Worm (Caenorhabditis elegans): ENCODE measurements around the gene ZK370.4.

ZK370.4 gene

ce11 chrIII:8685590-8686240 is 45.5 kb downstream of the ZK370.4 start (continued):
- TF ChIP-seq atf-7 (tag; optimal IDR thresholded peaks at IDR 0.05) (peak; percentile 70), F37B4.10 (GFP tag; IDR thresholded peaks at IDR 0.05) (0 out of 2 replicates have a peak, but pooled peaks have one; percentile 65), ztf-25 (GFP tag; IDR thresholded peaks at IDR 0.05) (no peak), F55B11.4 (tag; optimal IDR thresholded peaks at IDR 0.05; ENCODE audit: borderline replicate concordance, insufficient read depth) (no peak), lin-26 (GFP tag; IDR thresholded peaks at IDR 0.05) (no peak), nfyb-1 (GFP tag; IDR thresholded peaks at IDR 0.05) (peak; percentile 80), gei-17 (GFP tag; optimal IDR thresholded peaks at IDR 0.05) (no peak), unc-62 (GFP tag; optimal IDR thresholded peaks at IDR 0.05) (no peak), lsy-27 (tag; optimal IDR thresholded peaks at IDR 0.05; ENCODE audit: borderline replicate concordance, insufficient read depth) (no peak), F49E8.2 (tag; optimal IDR thresholded peaks at IDR 0.05; ENCODE audit: insufficient read depth) (no peak), rec-8 (tag; optimal IDR thresholded peaks at IDR 0.05) (no peak), mel-28 (tag; optimal IDR thresholded peaks at IDR 0.05; ENCODE audit: borderline replicate concordance) (no peak), aptf-2 (GFP tag; conservative IDR thresholded peaks at IDR 0.05) (no peak), nhr-120 (GFP tag; IDR thresholded peaks at IDR 0.05) (0 out of 2 replicates have a peak, but pooled peaks have one; percentile 16), hmg-1.2 (GFP tag; IDR thresholded peaks at IDR 0.05) (peak; percentile 26; the same call in 1 of the 2 replicates), sea-2 (GFP tag; IDR thresholded peaks at IDR 0.05) (no peak), athp-1 (tag; optimal IDR thresholded peaks at IDR 0.05) (peak; percentile 34)

- TF ChIP-seq egrh-3 (GFP tag; IDR thresholded peaks at IDR 0.05) = no peak
- no peak for TF ChIP-seq lsy-27 (tag; optimal IDR thresholded peaks at IDR 0.05; ENCODE audit: borderline replicate concordance, insufficient read depth)
- peak; percentile 35; the same call in 1 of the 2 replicates for TF ChIP-seq hmg-1.2 (GFP tag; IDR thresholded peaks at IDR 0.05)
- TF ChIP-seq F22D6.2 (tag; optimal IDR thresholded peaks at IDR 0.05) = no peak
- no peak for TF ChIP-seq lin-26 (GFP tag; IDR thresholded peaks at IDR 0.05)
- no peak for TF ChIP-seq pha-4 (tag; optimal IDR thresholded peaks at IDR 0.05)
Observed at ce11 chrIII:8684421-8684820, 46.8 kb downstream of the ZK370.4 start, which contains the start of gene anmt-1. Gene anmt-1, plus strand, starts transcription at chrIII:8684808.

- TF ChIP-seq ceh-79 (tag; optimal IDR thresholded peaks at IDR 0.05) = no peak
- peak; percentile 47 for TF ChIP-seq mcd-1 (GFP tag; IDR thresholded peaks at IDR 0.05)
- no peak for TF ChIP-seq let-526 (GFP tag; IDR thresholded peaks at IDR 0.05)
- no peak for TF ChIP-seq gei-17 (GFP tag; optimal IDR thresholded peaks at IDR 0.05)
- no peak for TF ChIP-seq rcor-1 (GFP tag; IDR thresholded peaks at IDR 0.05)
- TF ChIP-seq egl-18 (GFP tag; IDR thresholded peaks at IDR 0.05) = no peak
- peak; percentile 1 for TF ChIP-seq snpc-1.1 (tag; optimal IDR thresholded peaks at IDR 0.05; ENCODE audit: insufficient read depth)
- TF ChIP-seq F33H1.4 (GFP tag; IDR thresholded peaks at IDR 0.05) = peak; percentile 75
- TF ChIP-seq Y95B8A.8 (GFP tag; IDR thresholded peaks at IDR 0.05) = 0 out of 2 replicates have a peak, but pooled peaks have one; percentile 29
- no peak for TF ChIP-seq atf-7 (tag; optimal IDR thresholded peaks at IDR 0.05)
- peak; percentile 16 for TF ChIP-seq tlf-1 (GFP tag; optimal IDR thresholded peaks at IDR 0.05)
- peak; percentile 88 for TF ChIP-seq unc-130 (GFP tag; optimal IDR thresholded peaks at IDR 0.05)
- TF ChIP-seq dpl-1 (GFP tag; optimal IDR thresholded peaks at IDR 0.05) = peak; percentile 72
- peak; percentile 97 for TF ChIP-seq madf-8 (GFP tag; conservative IDR thresholded peaks at IDR 0.05)
- TF ChIP-seq lin-54 (GFP tag; optimal IDR thresholded peaks at IDR 0.05) = peak; percentile 85
- no peak for TF ChIP-seq hrde-1 (tag; optimal IDR thresholded peaks at IDR 0.05; ENCODE audit: borderline replicate concordance)
- TF ChIP-seq dox-1 (GFP tag; IDR thresholded peaks at IDR 0.05) = peak; percentile 79
- TF ChIP-seq zfh-2 (GFP tag; conservative IDR thresholded peaks at IDR 0.05) = no peak
- peak; percentile 37; the same call in 1 of the 2 replicates for TF ChIP-seq madf-3 (GFP tag; IDR thresholded peaks at IDR 0.05)
- TF ChIP-seq Y67H2A.10 (GFP tag; conservative IDR thresholded peaks at IDR 0.05) = no peak
- no peak for TF ChIP-seq snpc-4 (GFP tag; optimal IDR thresholded peaks at IDR 0.05)
- peak in 1 of 4 experiments; percentile 21 for TF ChIP-seq snpc-4 (tag; optimal IDR thresholded peaks at IDR 0.05)
- TF ChIP-seq B0019.2 (GFP tag; conservative IDR thresholded peaks at IDR 0.05) = peak; percentile 68; the same call in 1 of the 2 replicates
- no peak for TF ChIP-seq F52B5.7 (tag; optimal IDR thresholded peaks at IDR 0.05)
- no peak for TF ChIP-seq B0336.3 (GFP tag; IDR thresholded peaks at IDR 0.05)
Observed at ce11 chrIII:8683679-8684263, 47.4 kb downstream of the ZK370.4 start, which contains the start of gene fli-1. Gene fli-1, minus strand, starts transcription at chrIII:8683736.

Measured in whole organism, young adult.